Fruit fly (Drosophila melanogaster) Kc167 (cell line): ENCODE results near the gene elg1.

Experiments
- Myc ChIP-seq: fragments of >200 bp; optimal IDR thresholded peaks from 2 replicates; lab custom pipeline; 2017; ENCODE audit warnings: missing external identifiers
- Sin3A ChIP-seq: fragments of >200 bp; optimal IDR thresholded peaks from 2 replicates; lab custom pipeline; 2018; ENCODE audit warnings: missing external identifiers
- h ChIP-seq: fragments of >200 bp; optimal IDR thresholded peaks from 3 replicates; lab custom pipeline; 2018; ENCODE audit warnings: missing external identifiers
- insv ChIP-seq: fragments of >200 bp; optimal IDR thresholded peaks from 3 replicates; lab custom pipeline; 2018; ENCODE audit warnings: missing external identifiers
- psq ChIP-seq: fragments of >200 bp; optimal IDR thresholded peaks from 2 replicates; lab custom pipeline; 2017; ENCODE audit warnings: missing external identifiers
- ttk ChIP-seq: sonication (Bioruptor generic); optimal IDR thresholded peaks from 2 replicates; lab custom pipeline; 2017; ENCODE audit warnings: missing external identifiers

Gene elg1

DNA sequence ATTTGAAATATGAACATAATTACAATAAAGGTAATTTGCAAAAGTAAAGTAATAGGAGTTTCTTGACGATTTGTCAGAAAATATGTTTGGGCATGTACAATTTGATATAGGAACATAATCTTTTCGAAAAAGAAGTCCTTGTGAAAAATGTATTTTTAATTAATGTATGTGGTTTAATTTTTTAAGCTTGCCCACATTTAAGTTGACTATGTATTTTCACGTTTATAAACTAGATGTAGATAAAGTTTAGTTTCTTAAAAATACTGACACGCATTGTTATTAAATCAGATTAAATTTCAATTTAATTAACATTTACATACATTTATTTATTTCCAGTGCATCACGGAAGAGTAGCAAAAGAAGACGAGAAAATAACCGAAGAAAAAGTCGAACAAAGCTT, 44.7 kb downstream of the elg1 start:
- TF ChIP-seq ttk (lab: Kevin White, UChicago) = no peak
- TF ChIP-seq Myc (lab: Kevin White, UChicago) = no peak
- no peak for TF ChIP-seq h (lab: Kevin White, UChicago)
- no peak for TF ChIP-seq insv (lab: Kevin White, UChicago)
- TF ChIP-seq Sin3A (lab: Kevin White, UChicago) = no peak
- no peak for TF ChIP-seq psq

DNA sequence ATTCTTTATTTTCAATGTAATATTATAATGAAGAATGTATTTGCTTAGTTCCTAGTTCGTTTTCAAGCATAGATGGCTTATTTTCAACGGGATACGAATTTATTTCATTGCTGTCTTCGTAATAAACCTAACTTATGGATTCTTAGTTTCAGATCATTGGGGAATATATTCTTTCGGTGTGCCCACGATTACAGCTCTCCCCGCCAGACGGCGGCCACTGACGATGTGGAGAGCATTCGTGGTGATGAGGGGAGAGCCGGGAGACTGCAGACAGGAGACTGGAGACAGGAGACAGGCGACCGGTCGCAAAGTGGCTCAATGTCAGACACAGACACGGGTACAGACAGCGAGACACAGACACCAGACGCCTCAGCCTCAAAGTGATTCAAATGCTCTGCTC, 45.5 kb downstream of the elg1 start:
- TF ChIP-seq h (lab: Kevin White, UChicago) (no peak), insv (lab: Kevin White, UChicago) (no peak), Myc (lab: Kevin White, UChicago) (no peak), psq (no peak), ttk (lab: Kevin White, UChicago) (no peak), Sin3A (lab: Kevin White, UChicago) (no peak)

DNA sequence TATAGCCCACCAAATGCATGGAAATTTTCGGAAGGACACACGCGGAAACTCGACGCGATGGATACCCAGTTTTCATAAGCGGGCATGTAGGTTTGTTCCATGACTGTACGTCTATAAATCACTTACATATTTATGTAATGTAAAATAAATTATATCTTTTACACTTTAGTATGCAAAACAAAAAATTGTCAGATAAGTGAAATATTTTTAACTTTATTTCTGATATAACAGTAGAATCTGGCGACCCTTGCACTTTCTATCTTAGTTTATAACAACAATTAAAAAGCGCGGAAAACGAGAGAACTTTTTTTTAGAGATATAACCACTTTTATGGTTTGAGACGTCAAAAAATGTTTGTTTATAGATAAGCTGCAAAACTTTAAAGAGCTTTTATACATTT, 45.9 kb downstream of the elg1 start:
- TF ChIP-seq h (lab: Kevin White, UChicago) = no peak
- no peak for TF ChIP-seq insv (lab: Kevin White, UChicago)
- no peak for TF ChIP-seq Sin3A (lab: Kevin White, UChicago)
- TF ChIP-seq ttk (lab: Kevin White, UChicago) = no peak
- TF ChIP-seq Myc (lab: Kevin White, UChicago) = no peak
- no peak for TF ChIP-seq psq

dm6 chr3L:16178433-16178832, 46.6 kb downstream of the elg1 start:
- no peak for TF ChIP-seq psq
- TF ChIP-seq Myc (lab: Kevin White, UChicago) = no peak
- TF ChIP-seq ttk (lab: Kevin White, UChicago) = no peak
- TF ChIP-seq h (lab: Kevin White, UChicago) = no peak
- no peak for TF ChIP-seq insv (lab: Kevin White, UChicago)
- TF ChIP-seq Sin3A (lab: Kevin White, UChicago) = no peak

DNA sequence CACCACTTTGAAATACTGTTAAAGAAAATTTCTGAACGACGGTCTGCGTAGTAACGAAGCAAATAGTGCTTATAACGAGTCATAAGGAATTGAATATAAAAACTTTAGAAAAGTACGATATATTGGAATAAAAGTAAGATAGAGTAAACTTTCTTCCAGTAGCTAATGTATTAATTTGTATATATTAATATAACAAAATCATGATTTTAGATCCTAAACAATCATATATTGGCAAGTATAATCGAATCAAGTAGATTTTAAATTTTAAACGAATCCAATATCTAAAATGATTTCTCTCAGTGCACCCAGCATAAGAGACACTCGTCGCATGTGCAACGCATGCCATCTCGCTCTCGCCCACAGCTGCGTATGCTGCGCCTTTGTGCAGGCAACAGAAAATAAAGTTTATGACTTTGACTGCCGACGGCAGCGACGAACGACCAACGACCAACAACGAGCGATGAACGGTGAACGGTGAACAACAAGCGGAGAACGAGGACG, 49.6 kb downstream of the elg1 start:
- TF ChIP-seq h (lab: Kevin White, UChicago) (no peak), insv (lab: Kevin White, UChicago) (no peak), Sin3A (lab: Kevin White, UChicago) (no peak), ttk (lab: Kevin White, UChicago) (no peak), Myc (lab: Kevin White, UChicago) (no peak), psq (no peak)

DNA sequence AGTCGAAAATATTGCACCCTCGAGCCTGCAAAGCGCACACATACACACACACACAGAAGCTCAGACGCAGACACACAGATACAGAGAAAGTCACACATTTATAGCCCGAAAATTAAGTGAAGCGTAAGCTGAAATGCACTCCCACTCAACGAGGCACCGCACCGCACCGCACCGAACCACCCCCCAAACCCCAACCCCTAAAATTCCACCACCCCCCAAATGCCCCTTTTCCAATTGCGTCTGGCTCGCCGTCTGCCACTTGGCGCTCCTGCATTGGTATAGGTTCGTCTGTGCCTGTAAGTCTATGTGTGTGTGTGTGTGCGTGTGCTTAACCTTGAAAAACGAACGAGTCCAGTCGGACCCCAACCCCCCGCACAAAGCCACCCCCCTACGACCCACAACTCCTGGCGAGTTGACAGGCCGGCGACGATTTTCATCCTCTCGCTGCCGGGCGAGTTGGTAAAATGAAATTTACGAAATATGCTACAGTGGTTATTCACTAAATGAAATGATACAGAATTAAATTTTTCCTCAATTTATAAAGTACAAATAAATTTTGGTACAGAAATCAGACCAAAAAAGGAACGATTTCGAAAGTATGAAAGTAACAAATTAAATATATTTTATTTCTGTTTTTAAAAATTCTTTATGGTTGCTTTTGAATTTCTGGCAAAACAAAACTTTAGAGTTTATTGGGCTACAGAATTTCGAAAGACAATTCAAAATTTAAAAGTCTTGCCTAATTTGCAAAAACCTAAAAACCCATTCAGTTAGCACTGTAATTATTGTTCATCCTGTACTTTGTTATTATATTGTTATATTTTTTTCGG, 51.0 kb downstream of the elg1 start:
- TF ChIP-seq ttk (lab: Kevin White, UChicago) = no peak
- no peak for TF ChIP-seq insv (lab: Kevin White, UChicago)
- no peak for TF ChIP-seq psq
- no peak for TF ChIP-seq h (lab: Kevin White, UChicago)
- TF ChIP-seq Sin3A (lab: Kevin White, UChicago) = no peak
- TF ChIP-seq Myc (lab: Kevin White, UChicago) = no peak

DNA sequence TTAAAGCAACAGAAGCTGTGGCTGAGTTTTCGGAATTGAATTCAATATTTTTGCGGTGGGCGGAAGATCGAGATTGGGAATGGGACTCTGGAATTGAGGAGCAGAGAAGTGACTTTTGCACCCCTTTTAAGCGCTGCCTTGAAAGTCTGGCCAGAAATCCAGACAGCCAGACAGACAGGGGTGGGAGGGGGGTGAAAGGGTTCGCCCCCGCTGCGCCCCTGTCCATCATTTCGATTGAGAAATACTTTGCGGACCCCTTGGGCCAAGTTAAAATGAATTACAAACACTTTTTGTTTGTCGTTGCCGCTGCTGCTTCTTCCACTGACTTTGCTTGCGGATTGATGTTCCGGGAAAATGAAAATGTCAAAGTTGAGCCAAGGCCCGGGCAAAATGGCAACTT, 51.7 kb downstream of the elg1 start:
- no peak for TF ChIP-seq ttk (lab: Kevin White, UChicago)
- TF ChIP-seq Myc (lab: Kevin White, UChicago) = no peak
- TF ChIP-seq Sin3A (lab: Kevin White, UChicago) = no peak
- TF ChIP-seq insv (lab: Kevin White, UChicago) = no peak
- no peak for TF ChIP-seq h (lab: Kevin White, UChicago)
